Fruit fly (Drosophila melanogaster): ENCODE data around the gene Mvb12.

dm6 chrX:18058108-18058507, 43.0 kb downstream of the Mvb12 start:
- TF ChIP-seq CG17806 (tag; optimal IDR thresholded peaks at IDR 0.05), result no peak
- no peak for TF ChIP-seq EcR (GFP tag; optimal IDR thresholded peaks at IDR 0.05)
- TF ChIP-seq CG15710 (tag; optimal IDR thresholded peaks at IDR 0.05), result no peak
- no peak for TF ChIP-seq fd96Ca (GFP tag; IDR thresholded peaks at IDR 0.05)
- TF ChIP-seq rn (GFP tag; IDR thresholded peaks at IDR 0.05), result no peak
- no peak for TF ChIP-seq CG8159 (tag; optimal IDR thresholded peaks at IDR 0.05)
- TF ChIP-seq CG12605 (GFP tag; IDR thresholded peaks at IDR 0.05), result no peak
- no peak for TF ChIP-seq CG10348 (GFP tag; IDR thresholded peaks at IDR 0.05)
- no peak for TF ChIP-seq CG34367 (tag; optimal IDR thresholded peaks at IDR 0.05)

Measured in whole organism, pupa.